Fruit fly (Drosophila melanogaster): ENCODE measurements around the gene CG4452.

DNA sequence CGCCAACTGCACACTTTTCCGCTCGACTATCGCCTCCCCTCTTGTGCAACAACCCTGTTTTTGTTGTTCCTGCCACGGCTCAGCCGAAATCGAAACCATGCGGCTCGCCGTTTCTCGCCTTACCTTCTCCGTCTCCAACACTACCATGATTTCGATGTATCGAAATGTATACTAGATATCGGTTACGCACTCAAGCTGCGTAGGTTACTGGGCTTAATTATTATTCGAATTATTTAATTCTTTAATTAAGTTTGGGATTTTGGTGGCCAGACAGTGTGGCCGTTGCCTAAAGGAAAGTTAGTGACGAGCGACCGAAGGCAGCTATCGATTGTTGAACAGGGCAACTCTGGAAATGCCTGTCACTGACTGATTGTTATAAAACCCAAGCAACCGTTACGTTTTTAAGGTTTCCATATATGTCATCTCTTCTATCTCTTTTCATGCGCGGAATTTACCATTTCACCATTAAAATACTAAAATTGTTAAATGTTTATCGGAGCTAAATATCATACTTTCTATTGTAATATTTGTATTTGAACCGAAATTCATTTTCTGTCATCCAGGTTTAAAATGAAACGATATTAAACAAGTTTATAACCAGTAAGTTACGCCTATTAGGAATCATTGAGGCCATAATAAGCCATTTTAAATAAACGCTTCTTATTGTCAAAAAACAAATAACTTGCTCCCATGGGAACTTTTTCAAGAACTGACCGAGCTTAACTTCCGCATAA lies 35.1 kb downstream of the CG4452 start, which contains the start of gene eIF4E1:
- TF ChIP-seq usp (GFP tag; optimal IDR thresholded peaks at IDR 0.05) = no peak
- no peak for TF ChIP-seq dmrt93B (GFP tag; optimal IDR thresholded peaks at IDR 0.05)
- no peak for TF ChIP-seq OdsH (GFP tag; optimal IDR thresholded peaks at IDR 0.05)
- TF ChIP-seq CrebA (GFP tag; optimal IDR thresholded peaks at IDR 0.05; ENCODE audit: borderline replicate concordance) = no peak
- TF ChIP-seq Hr78 (GFP tag; optimal IDR thresholded peaks at IDR 0.05) = no peak
- no peak for TF ChIP-seq psq (GFP tag; optimal IDR thresholded peaks at IDR 0.05)
- no peak for TF ChIP-seq fru (GFP tag; optimal IDR thresholded peaks at IDR 0.05)
- TF ChIP-seq rgr (GFP tag; optimal IDR thresholded peaks at IDR 0.05) = no peak
- no peak for TF ChIP-seq jim (GFP tag; optimal IDR thresholded peaks at IDR 0.05)
- peak; percentile 34 for TF ChIP-seq sv (GFP tag; optimal IDR thresholded peaks at IDR 0.05)
- TF ChIP-seq N (GFP tag; optimal IDR thresholded peaks at IDR 0.05) = no peak
- no peak for TF ChIP-seq pan (optimal IDR thresholded peaks at IDR 0.05)
- TF ChIP-seq Myc (optimal IDR thresholded peaks at IDR 0.05) = peak; percentile 33
